Worm (Caenorhabditis elegans): ENCODE data around the gene mcu-1.

DNA sequence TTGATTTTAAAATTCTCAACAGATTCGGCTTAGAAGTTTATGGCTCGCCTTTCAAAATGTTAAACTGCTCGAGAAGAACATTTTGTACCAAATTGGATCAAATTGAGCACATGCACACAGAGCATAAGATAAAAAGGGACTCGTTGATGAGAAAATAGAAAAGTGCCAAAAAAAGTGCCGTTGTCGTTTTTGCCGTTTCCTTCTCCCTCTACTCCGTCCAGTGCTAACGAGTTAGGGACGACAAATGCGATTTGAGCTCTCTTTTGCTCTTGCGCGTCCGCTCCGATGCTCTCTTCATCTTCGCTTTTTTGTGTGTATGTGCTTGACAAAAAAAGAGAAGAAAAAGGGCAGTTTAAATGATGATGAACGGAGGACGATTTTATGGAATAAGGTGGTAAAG lies 23.9 kb downstream of the mcu-1 start:
- TF ChIP-seq W03F9.2 (tag; optimal IDR thresholded peaks at IDR 0.05) (no peak), him-1 (tag; optimal IDR thresholded peaks at IDR 0.05) (no peak), dao-5 (tag; optimal IDR thresholded peaks at IDR 0.05) (no peak)

Measured in whole organism, L4/young adult.